Worm (Caenorhabditis elegans): ENCODE data around the gene nhr-76.

ce11 chrIV:601595-601994, 25.7 kb upstream of the nhr-76 start, which contains the start of gene srt-59:
- TF ChIP-seq tab-1 (GFP tag; IDR thresholded peaks at IDR 0.05) (no peak), flt-1 (GFP tag; IDR thresholded peaks at IDR 0.05) (no peak), cog-1 (tag; optimal IDR thresholded peaks at IDR 0.05) (no peak), ref-1 (GFP tag; conservative IDR thresholded peaks at IDR 0.05) (no peak), klf-2 (GFP tag; conservative IDR thresholded peaks at IDR 0.05) (no peak), med-1 (GFP tag; optimal IDR thresholded peaks at IDR 0.05; ENCODE audit: insufficient read depth) (no peak), ztf-29 (GFP tag; IDR thresholded peaks at IDR 0.05) (no peak), ztf-23 (GFP tag; IDR thresholded peaks at IDR 0.05) (no peak), T22C8.4 (GFP tag; IDR thresholded peaks at IDR 0.05) (no peak)
